Worm (Caenorhabditis elegans): ENCODE data around the gene T20B3.1.

DNA sequence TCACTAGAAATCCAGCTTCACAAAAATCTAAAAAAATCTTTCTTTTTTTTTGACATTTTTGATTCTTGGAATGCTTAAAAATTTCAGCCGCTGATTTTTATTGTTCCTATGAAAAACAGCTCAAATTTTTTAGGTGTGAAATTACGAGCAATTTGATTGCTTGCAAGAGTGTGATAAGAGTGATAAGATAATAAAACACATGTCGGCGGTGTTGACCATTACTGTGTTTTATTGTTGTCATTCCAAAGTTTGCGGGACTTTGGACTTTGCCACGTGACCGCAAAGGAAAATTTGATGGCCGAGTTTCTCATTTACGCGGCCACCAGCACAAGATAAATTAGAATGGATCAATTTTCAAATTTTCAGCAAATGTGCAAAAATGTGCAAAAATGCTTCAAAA lies 1.3 kb downstream of the T20B3.1 start:
- TF ChIP-seq nhr-12 (tag; optimal IDR thresholded peaks at IDR 0.05) (no peak), nhr-237 (tag; optimal IDR thresholded peaks at IDR 0.05) (no peak), ztf-11 (tag; optimal IDR thresholded peaks at IDR 0.05) (no peak), lin-13 (tag; optimal IDR thresholded peaks at IDR 0.05) (no peak), snpc-4 (tag; optimal IDR thresholded peaks at IDR 0.05) (no peak), nhr-76 (tag; optimal IDR thresholded peaks at IDR 0.05) (no peak), lsy-2 (tag; optimal IDR thresholded peaks at IDR 0.05) (no peak), ham-2 (GFP tag; optimal IDR thresholded peaks at IDR 0.05) (no peak), ceh-39 (tag; optimal IDR thresholded peaks at IDR 0.05) (no peak), nhr-2 (tag; optimal IDR thresholded peaks at IDR 0.05) (no peak), elt-1 (tag; optimal IDR thresholded peaks at IDR 0.05; ENCODE audit: borderline replicate concordance, insufficient read depth) (no peak), mab-5 (tag; optimal IDR thresholded peaks at IDR 0.05) (no peak), pha-4 (tag; optimal IDR thresholded peaks at IDR 0.05) (no peak), blmp-1 (tag; optimal IDR thresholded peaks at IDR 0.05) (no peak)

Data from whole organism, mixed stage, embryonic.